Worm (Caenorhabditis elegans) whole organism, young adult: Measurements from ENCODE around the gene ttn-1.

ENCODE experiments used
- B0035.1 ChIP-seq: sonication (generic microtip); optimal IDR thresholded peaks from 2 replicates; lab custom pipeline; 2016; ENCODE audit warnings: missing genetic modification characterization, mild to moderate bottlenecking, missing compliant biosample characterization, missing genotype, missing genetic modification reagents
- B0336.3 ChIP-seq: fragments of 200-800 bp; sonication (Bioruptor generic); IDR thresholded peaks from 2 replicates; pipeline ENCODE4 v1.3.6; 2022; ENCODE audit warnings: missing genetic modification characterization, missing compliant biosample characterization
- F22D6.2 ChIP-seq: sonication (generic microtip); optimal IDR thresholded peaks from 2 replicates; lab custom pipeline; 2016; ENCODE audit warnings: mild to moderate bottlenecking, missing genetic modification characterization, missing compliant biosample characterization
- K11D2.4 ChIP-seq: fragments of 200-800 bp; sonication (Bioruptor generic); IDR thresholded peaks from 2 replicates; pipeline ENCODE4 v1.3.6; 2022; ENCODE audit warnings: missing genetic modification reagents, missing genetic modification characterization, missing compliant biosample characterization
- K12H6.12 ChIP-seq: fragments of 200-800 bp; sonication (Bioruptor generic); optimal IDR thresholded peaks from 2 replicates; lab custom pipeline; 2018; ENCODE audit warnings: mild to moderate bottlenecking, missing genetic modification characterization, missing compliant biosample characterization
- Y53G8AR.9 ChIP-seq: fragments of 200-800 bp; sonication (Bioruptor generic); conservative IDR thresholded peaks from 2 replicates; pipeline ENCODE4 v1.3.6; 2022; ENCODE audit warnings: missing genetic modification reagents, missing genetic modification characterization, missing compliant biosample characterization
- Y56A3A.18 ChIP-seq: fragments of 200-800 bp; sonication (Bioruptor generic); IDR thresholded peaks from 2 replicates; pipeline ENCODE4 v1.3.6; 2022; ENCODE audit warnings: missing genetic modification reagents, missing genetic modification characterization, missing compliant biosample characterization
- Y79H2A.3 ChIP-seq: fragments of 200-800 bp; sonication (Bioruptor generic); conservative IDR thresholded peaks from 2 replicates; pipeline ENCODE4 v1.3.6; 2022; ENCODE audit warnings: missing genetic modification reagents, missing genetic modification characterization, missing compliant biosample characterization
- Y95B8A.8 ChIP-seq: fragments of 200-800 bp; sonication (Bioruptor generic); IDR thresholded peaks from 2 replicates; pipeline ENCODE4 v1.3.6; 2022; ENCODE audit warnings: missing genetic modification reagents, missing genetic modification characterization, missing compliant biosample characterization
- ZK185.1 ChIP-seq: sonication (generic microtip); optimal IDR thresholded peaks from 2 replicates; lab custom pipeline; 2016; ENCODE audit warnings: mild to moderate bottlenecking, missing genetic modification characterization, missing compliant biosample characterization; ENCODE audit not compliant: poor library complexity, severe bottlenecking
- aptf-3 ChIP-seq: fragments of 200-800 bp; sonication (Bioruptor generic); IDR thresholded peaks from 2 replicates; pipeline ENCODE4 v1.3.6; 2022; ENCODE audit warnings: missing genetic modification characterization, missing compliant biosample characterization
- atf-7 ChIP-seq: sonication (generic microtip); optimal IDR thresholded peaks from 2 replicates; lab custom pipeline; 2017; ENCODE audit warnings: mild to moderate bottlenecking, missing genetic modification characterization, missing compliant biosample characterization
- attf-5 ChIP-seq: fragments of 200-800 bp; sonication (Bioruptor generic); optimal IDR thresholded peaks from 2 replicates; lab custom pipeline; 2018; ENCODE audit warnings: mild to moderate bottlenecking, missing genetic modification characterization, missing compliant biosample characterization
- attf-6 ChIP-seq: fragments of 200-800 bp; sonication (Bioruptor generic); IDR thresholded peaks from 2 replicates; pipeline ENCODE4 v1.3.6; 2022; ENCODE audit warnings: missing genetic modification reagents, missing genetic modification characterization, missing compliant biosample characterization
- cebp-2 ChIP-seq: fragments of 200-800 bp; sonication (Bioruptor generic); IDR thresholded peaks from 2 replicates; pipeline ENCODE4 v1.3.6; 2022; ENCODE audit warnings: missing genetic modification characterization, missing compliant biosample characterization
- ceh-40 ChIP-seq: fragments of 200-800 bp; sonication (Bioruptor generic); IDR thresholded peaks from 2 replicates; pipeline ENCODE4 v1.3.6; 2022; ENCODE audit warnings: missing genetic modification characterization, missing compliant biosample characterization
- die-1 ChIP-seq: sonication (generic microtip); optimal IDR thresholded peaks from 2 replicates; lab custom pipeline; 2016; ENCODE audit warnings: missing genotype, mild to moderate bottlenecking, missing genetic modification characterization, missing compliant biosample characterization
- efl-1 ChIP-seq: fragments of 150-350 bp; optimal IDR thresholded peaks from 2 replicates; lab custom pipeline; 2014; ENCODE audit warnings: missing biosample characterization, missing genetic modification reagents, missing genetic modification characterization
- egl-44 ChIP-seq: fragments of 200-800 bp; sonication (Bioruptor generic); IDR thresholded peaks from 2 replicates; pipeline ENCODE4 v1.3.6; 2022; ENCODE audit warnings: missing genetic modification reagents, missing genetic modification characterization, missing compliant biosample characterization
- fkh-3 ChIP-seq: sonication (generic microtip); optimal IDR thresholded peaks from 2 replicates; lab custom pipeline; 2016; ENCODE audit warnings: mild to moderate bottlenecking, missing genetic modification characterization, missing compliant biosample characterization
- gei-17 ChIP-seq: fragments of 200-800 bp; sonication (Bioruptor generic); optimal IDR thresholded peaks from 2 replicates; lab custom pipeline; 2018; ENCODE audit warnings: mild to moderate bottlenecking, missing genetic modification characterization, missing compliant biosample characterization
- him-1 ChIP-seq: sonication (generic microtip); optimal IDR thresholded peaks from 2 replicates; lab custom pipeline; 2016; ENCODE audit warnings: missing genotype, missing genetic modification reagents, missing genetic modification characterization, missing compliant biosample characterization
- hlh-12 ChIP-seq: sonication (generic microtip); optimal IDR thresholded peaks from 2 replicates; lab custom pipeline; 2016; ENCODE audit warnings: missing genetic modification characterization, missing compliant biosample characterization
- hlh-26 ChIP-seq: fragments of 200-800 bp; sonication (Bioruptor generic); conservative IDR thresholded peaks from 2 replicates; pipeline ENCODE4 v1.3.6; 2022; ENCODE audit warnings: missing genetic modification reagents, missing genetic modification characterization, missing compliant biosample characterization
- hrde-1 ChIP-seq: sonication (generic microtip); optimal IDR thresholded peaks from 2 replicates; lab custom pipeline; 2016; ENCODE audit warnings: missing genetic modification characterization, mild to moderate bottlenecking, missing compliant biosample characterization, moderate library complexity, missing genotype, missing genetic modification reagents, borderline replicate concordance
- hsf-1 ChIP-seq: fragments of 200-800 bp; sonication (Bioruptor generic); IDR thresholded peaks from 2 replicates; pipeline ENCODE4 v1.3.6; 2022; ENCODE audit warnings: missing genetic modification reagents, missing genetic modification characterization, missing compliant biosample characterization
- let-526 ChIP-seq: fragments of 200-800 bp; sonication (Bioruptor generic); IDR thresholded peaks from 2 replicates; pipeline ENCODE4 v1.3.6; 2022; ENCODE audit warnings: missing genetic modification reagents, missing genetic modification characterization, missing compliant biosample characterization
- lin-26 ChIP-seq: fragments of 200-800 bp; sonication (Bioruptor generic); IDR thresholded peaks from 2 replicates; pipeline ENCODE4 v1.3.6; 2022; ENCODE audit warnings: missing genetic modification reagents, missing genetic modification characterization, missing compliant biosample characterization
- lin-35 ChIP-seq, 3 experiments: fragments of 150-350 bp in 2 of 3; sonication (generic microtip) in 1 of 3; optimal IDR thresholded peaks; 2 replicates each; lab custom pipeline; 2014 to 2018; ENCODE audit warnings: missing biosample characterization in 3 of 3, missing genetic modification characterization in 3 of 3, missing genetic modification reagents in 3 of 3
- lin-40 ChIP-seq: sonication (generic microtip); optimal IDR thresholded peaks from 2 replicates; lab custom pipeline; 2016; ENCODE audit warnings: missing genetic modification characterization, mild to moderate bottlenecking, missing compliant biosample characterization, missing genotype, missing genetic modification reagents
- madf-3 ChIP-seq: fragments of 200-800 bp; sonication (Bioruptor generic); IDR thresholded peaks from 2 replicates; pipeline ENCODE4 v1.3.6; 2022; ENCODE audit warnings: missing genetic modification reagents, missing genetic modification characterization, missing compliant biosample characterization
- madf-6 ChIP-seq: fragments of 200-800 bp; sonication (Bioruptor generic); IDR thresholded peaks from 2 replicates; pipeline ENCODE4 v1.3.6; 2022; ENCODE audit warnings: missing genetic modification reagents, missing genetic modification characterization, missing compliant biosample characterization
- mel-28 ChIP-seq: sonication (generic microtip); optimal IDR thresholded peaks from 2 replicates; lab custom pipeline; 2016; ENCODE audit warnings: borderline replicate concordance, mild to moderate bottlenecking, missing genetic modification characterization, missing compliant biosample characterization
- nfya-1 ChIP-seq: sonication (generic microtip); optimal IDR thresholded peaks from 2 replicates; lab custom pipeline; 2017; ENCODE audit warnings: antibody characterized with exemption, missing compliant biosample characterization, missing genetic modification characterization, borderline replicate concordance; ENCODE audit not compliant: insufficient read depth
- nhr-80 ChIP-seq: sonication (generic microtip); optimal IDR thresholded peaks from 2 replicates; lab custom pipeline; 2016; ENCODE audit warnings: missing genetic modification characterization, missing compliant biosample characterization
- sdz-38 ChIP-seq: sonication (generic microtip); optimal IDR thresholded peaks from 2 replicates; lab custom pipeline; 2016; ENCODE audit warnings: missing genotype, missing genetic modification characterization, missing compliant biosample characterization
- sea-2 ChIP-seq: fragments of 200-800 bp; sonication (Bioruptor generic); IDR thresholded peaks from 2 replicates; pipeline ENCODE4 v1.3.6; 2022; ENCODE audit warnings: missing genetic modification characterization, missing compliant biosample characterization
- snpc-1.3 ChIP-seq: sonication (generic microtip); optimal IDR thresholded peaks from 2 replicates; lab custom pipeline; 2017; ENCODE audit warnings: missing genetic modification characterization, mild to moderate bottlenecking, missing compliant biosample characterization, antibody characterized with exemption, moderate library complexity, missing genotype, missing genetic modification reagents; ENCODE audit not compliant: insufficient read depth
- snpc-4 ChIP-seq, 5 experiments: fragments of 150-350 bp in 1 of 5; sonication (generic microtip) in 4 of 5; optimal IDR thresholded peaks; 2 replicates each; lab custom pipeline; 2014 to 2018; ENCODE audit warnings: missing genetic modification characterization in 5 of 5, missing biosample characterization in 3 of 5, antibody characterized with exemption in 2 of 5, mild to moderate bottlenecking in 2 of 5, missing compliant biosample characterization in 2 of 5, missing genotype in 2 of 5, moderate library complexity in 2 of 5, missing genetic modification reagents in 1 of 5
- somi-1 ChIP-seq: fragments of 200-800 bp; sonication (Bioruptor generic); optimal IDR thresholded peaks from 2 replicates; lab custom pipeline; 2018; ENCODE audit warnings: mild to moderate bottlenecking, missing genetic modification characterization, missing compliant biosample characterization
- sptf-2 ChIP-seq: fragments of 200-800 bp; sonication (Bioruptor generic); optimal IDR thresholded peaks from 2 replicates; lab custom pipeline; 2018; ENCODE audit warnings: mild to moderate bottlenecking, missing genetic modification characterization, missing compliant biosample characterization
- tbp1 ChIP-seq: fragments of 200-800 bp; sonication (Bioruptor generic); optimal IDR thresholded peaks from 2 replicates; lab custom pipeline; 2018; ENCODE audit warnings: mild to moderate bottlenecking, missing genetic modification characterization, missing compliant biosample characterization
- tbx-9 ChIP-seq: sonication (generic microtip); optimal IDR thresholded peaks from 2 replicates; lab custom pipeline; 2016; ENCODE audit warnings: borderline replicate concordance, missing genetic modification characterization, inconsistent platforms, missing compliant biosample characterization
- unc-62 ChIP-seq: fragments of 150-350 bp; optimal IDR thresholded peaks from 2 replicates; lab custom pipeline; 2014; ENCODE audit warnings: missing biosample characterization, missing genetic modification reagents, missing genetic modification characterization
- ztf-22 ChIP-seq: fragments of 200-800 bp; sonication (Bioruptor generic); optimal IDR thresholded peaks from 2 replicates; lab custom pipeline; 2018; ENCODE audit warnings: mild to moderate bottlenecking, missing genetic modification characterization, moderate library complexity, missing compliant biosample characterization
- ztf-26 ChIP-seq: sonication (generic microtip); optimal IDR thresholded peaks from 2 replicates; lab custom pipeline; 2017; ENCODE audit warnings: missing genetic modification characterization, missing compliant biosample characterization

ttn-1 gene

DNA sequence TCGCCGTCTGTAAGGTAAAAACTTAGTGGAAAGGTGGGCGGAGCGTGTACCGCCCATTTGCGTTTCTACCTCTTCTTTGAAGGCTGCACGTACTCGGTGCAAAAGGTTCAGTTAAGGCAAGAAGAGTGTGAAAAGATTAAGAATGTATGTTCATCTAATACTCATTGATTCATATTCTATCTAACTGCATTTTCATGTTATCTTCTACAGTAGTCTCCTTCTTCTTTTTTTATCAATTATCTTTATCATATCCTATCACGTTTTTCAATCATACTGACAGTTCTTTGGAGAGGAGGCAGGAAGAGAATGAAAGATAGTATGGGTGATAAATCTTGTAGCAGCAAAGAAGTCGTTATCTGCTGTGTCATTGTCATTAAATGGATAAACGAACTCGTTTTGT, 45.0 kb upstream of the ttn-1 start (continued):
- peak; percentile 81 for TF ChIP-seq somi-1
- TF ChIP-seq hsf-1 (GFP tag; lab: Robert Waterston, UW) = no peak
- no peak for TF ChIP-seq sea-2 (GFP tag; lab: Robert Waterston, UW)

DNA sequence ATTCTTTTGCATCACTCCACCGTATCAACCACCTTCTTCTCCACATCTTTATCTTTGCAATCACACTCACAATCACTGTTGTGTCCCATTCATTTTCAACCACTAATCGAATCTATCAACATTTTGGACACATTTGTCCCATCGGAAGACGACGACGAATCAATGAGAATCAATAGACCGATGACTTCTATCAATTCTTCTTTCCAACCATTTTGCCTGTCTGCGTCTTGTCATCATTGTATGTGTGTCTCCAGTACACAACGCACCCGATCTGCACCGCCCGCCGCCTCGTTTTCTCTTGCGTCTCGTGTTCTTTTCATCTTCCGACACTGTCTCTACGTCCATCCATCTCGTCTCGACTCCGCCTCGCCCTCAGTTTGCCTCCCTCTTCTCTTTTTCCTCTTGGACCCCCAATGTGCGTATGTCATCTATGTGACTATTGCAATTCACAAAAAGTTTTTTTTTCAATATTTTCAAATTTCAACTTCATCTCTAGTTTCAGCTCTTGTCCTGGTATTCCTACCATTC, 44.1 kb upstream of the ttn-1 start, which contains the start of gene dmd-7:
Gene dmd-7 (plus strand): TSS at position 478 of the 528 bp plus-strand sequence.
- TF ChIP-seq sdz-38 (tag; lab: Kevin White, UChicago) (no peak), cebp-2 (GFP tag; lab: Robert Waterston, UW) (no peak), Y95B8A.8 (GFP tag; lab: Robert Waterston, UW) (no peak), fkh-3 (tag; lab: Kevin White, UChicago) (no peak), lin-35 (GFP tag; optimal IDR thresholded peaks at IDR 0.05; lab: Kevin White, UChicago) (peak in 1 of 3 experiments; percentile 59), aptf-3 (GFP tag; lab: Robert Waterston, UW) (no peak), hlh-26 (GFP tag; lab: Robert Waterston, UW) (no peak), tbx-9 (tag; lab: Kevin White, UChicago) (no peak), ceh-40 (no peak), ztf-26 (tag; lab: Kevin White, UChicago) (peak; percentile 90), ztf-22 (GFP tag; lab: Kevin White, UChicago) (no peak), lin-26 (0 out of 2 replicates have a peak, but pooled peaks have one; percentile 28), egl-44 (GFP tag; lab: Robert Waterston, UW) (no peak), sptf-2 (GFP tag; lab: Kevin White, UChicago) (no peak), Y56A3A.18 (GFP tag; lab: Robert Waterston, UW) (no peak), madf-3 (no peak), hrde-1 (no peak), die-1 (tag; lab: Kevin White, UChicago) (peak; percentile 72), unc-62 (GFP tag; lab: Kevin White, UChicago) (peak; percentile 71), attf-6 (GFP tag; lab: Robert Waterston, UW) (no peak), tbp1 (GFP tag; lab: Kevin White, UChicago) (peak; percentile 56), F22D6.2 (tag; lab: Kevin White, UChicago) (peak; percentile 62), atf-7 (peak; percentile 75), madf-6 (GFP tag; lab: Robert Waterston, UW) (no peak), B0336.3 (peak; percentile 58; the same call in 1 of the 2 replicates), nhr-80 (tag; lab: Kevin White, UChicago) (peak; percentile 80), gei-17 (peak; percentile 62), Y53G8AR.9 (GFP tag; lab: Robert Waterston, UW) (0 out of 2 replicates have a peak, but pooled peaks have one; percentile 15), lin-40 (tag; lab: Kevin White, UChicago) (peak; percentile 87), B0035.1 (tag; lab: Kevin White, UChicago) (peak; percentile 27), efl-1 (GFP tag; lab: Kevin White, UChicago) (no peak), attf-5 (peak; percentile 54), snpc-1.3 (tag; lab: Kevin White, UChicago) (no peak), Y79H2A.3 (GFP tag; lab: Robert Waterston, UW) (no peak), K11D2.4 (GFP tag; lab: Robert Waterston, UW) (peak; percentile 76), ZK185.1 (tag; lab: Kevin White, UChicago) (no peak), hlh-12 (no peak), snpc-4 (GFP tag; optimal IDR thresholded peaks at IDR 0.05; lab: Kevin White, UChicago) (no peak), snpc-4 (tag; optimal IDR thresholded peaks at IDR 0.05; lab: Kevin White, UChicago) (peak in 2 of 4 experiments; percentile 18 to 47), let-526 (GFP tag; lab: Robert Waterston, UW) (no peak), K12H6.12 (tag; lab: Kevin White, UChicago) (peak; percentile 65), mel-28 (tag; lab: Kevin White, UChicago) (no peak), nfya-1 (tag; lab: Kevin White, UChicago) (no peak), him-1 (tag; lab: Kevin White, UChicago) (no peak)
